Worm (Caenorhabditis elegans) whole organism, young adult: ENCODE data around the gene mnat-1.

ENCODE experiments used
- B0035.1 ChIP-seq: sonication (generic microtip); optimal IDR thresholded peaks from 2 replicates; lab custom pipeline; 2016; ENCODE audit warnings: missing genetic modification characterization, mild to moderate bottlenecking, missing compliant biosample characterization, missing genotype, missing genetic modification reagents
- B0336.3 ChIP-seq: fragments of 200-800 bp; sonication (Bioruptor generic); IDR thresholded peaks from 2 replicates; pipeline ENCODE4 v1.3.6; 2022; ENCODE audit warnings: missing genetic modification characterization, missing compliant biosample characterization
- C17E4.6 ChIP-seq: fragments of 200-800 bp; sonication (Bioruptor generic); IDR thresholded peaks from 2 replicates; pipeline ENCODE4 v1.3.6; 2022; ENCODE audit warnings: missing genetic modification reagents, missing genetic modification characterization, missing compliant biosample characterization
- F10E7.11 ChIP-seq: sonication (generic microtip); optimal IDR thresholded peaks from 2 replicates; lab custom pipeline; 2017; ENCODE audit warnings: mild to moderate bottlenecking, missing genetic modification characterization, moderate library complexity, missing compliant biosample characterization
- F57C9.4 ChIP-seq: sonication (generic microtip); optimal IDR thresholded peaks from 2 replicates; lab custom pipeline; 2017; ENCODE audit warnings: mild to moderate bottlenecking, missing genetic modification characterization, missing compliant biosample characterization
- K11D2.4 ChIP-seq: fragments of 200-800 bp; sonication (Bioruptor generic); IDR thresholded peaks from 2 replicates; pipeline ENCODE4 v1.3.6; 2022; ENCODE audit warnings: missing genetic modification reagents, missing genetic modification characterization, missing compliant biosample characterization
- K12H6.12 ChIP-seq: fragments of 200-800 bp; sonication (Bioruptor generic); optimal IDR thresholded peaks from 2 replicates; lab custom pipeline; 2018; ENCODE audit warnings: mild to moderate bottlenecking, missing genetic modification characterization, missing compliant biosample characterization
- T07F8.4 ChIP-seq: sonication (generic microtip); optimal IDR thresholded peaks from 2 replicates; lab custom pipeline; 2016; ENCODE audit warnings: mild to moderate bottlenecking, missing genetic modification characterization, moderate library complexity, missing compliant biosample characterization
- Y53F4B.3 ChIP-seq: fragments of 200-800 bp; sonication (Bioruptor generic); IDR thresholded peaks from 2 replicates; pipeline ENCODE4 v1.3.6; 2022; ENCODE audit warnings: missing genetic modification reagents, missing genetic modification characterization, missing compliant biosample characterization
- Y95B8A.8 ChIP-seq: fragments of 200-800 bp; sonication (Bioruptor generic); IDR thresholded peaks from 2 replicates; pipeline ENCODE4 v1.3.6; 2022; ENCODE audit warnings: missing genetic modification reagents, missing genetic modification characterization, missing compliant biosample characterization
- akir-1 ChIP-seq: fragments of 200-800 bp; sonication (Bioruptor generic); optimal IDR thresholded peaks from 2 replicates; lab custom pipeline; 2018; ENCODE audit warnings: mild to moderate bottlenecking, missing genetic modification characterization, moderate library complexity, missing compliant biosample characterization
- aptf-3 ChIP-seq: fragments of 200-800 bp; sonication (Bioruptor generic); IDR thresholded peaks from 2 replicates; pipeline ENCODE4 v1.3.6; 2022; ENCODE audit warnings: missing genetic modification characterization, missing compliant biosample characterization
- attf-5 ChIP-seq: fragments of 200-800 bp; sonication (Bioruptor generic); optimal IDR thresholded peaks from 2 replicates; lab custom pipeline; 2018; ENCODE audit warnings: mild to moderate bottlenecking, missing genetic modification characterization, missing compliant biosample characterization
- ceh-100 ChIP-seq: fragments of 200-800 bp; sonication (Bioruptor generic); IDR thresholded peaks from 2 replicates; pipeline ENCODE4 v1.3.6; 2022; ENCODE audit warnings: missing genetic modification reagents, missing genetic modification characterization, missing compliant biosample characterization
- ceh-91 ChIP-seq: fragments of 200-800 bp; sonication (Bioruptor generic); IDR thresholded peaks from 2 replicates; pipeline ENCODE4 v1.3.6; 2022; ENCODE audit warnings: missing genetic modification reagents, missing genetic modification characterization, missing compliant biosample characterization
- dox-1 ChIP-seq: fragments of 200-800 bp; sonication (Bioruptor generic); IDR thresholded peaks from 2 replicates; pipeline ENCODE4 v1.3.6; 2022; ENCODE audit warnings: missing genetic modification reagents, missing genetic modification characterization, missing compliant biosample characterization
- egrh-3 ChIP-seq: fragments of 200-800 bp; sonication (Bioruptor generic); IDR thresholded peaks from 2 replicates; pipeline ENCODE4 v1.3.6; 2022; ENCODE audit warnings: missing genetic modification reagents, missing genetic modification characterization, missing compliant biosample characterization
- ekl-4 ChIP-seq: fragments of 200-800 bp; sonication (Bioruptor generic); IDR thresholded peaks from 2 replicates; pipeline ENCODE4 v1.3.6; 2022; ENCODE audit warnings: missing genetic modification reagents, missing genetic modification characterization, missing compliant biosample characterization
- hlh-26 ChIP-seq: fragments of 200-800 bp; sonication (Bioruptor generic); conservative IDR thresholded peaks from 2 replicates; pipeline ENCODE4 v1.3.6; 2022; ENCODE audit warnings: missing genetic modification reagents, missing genetic modification characterization, missing compliant biosample characterization
- hmg-1.2 ChIP-seq: fragments of 200-800 bp; sonication (Bioruptor generic); IDR thresholded peaks from 2 replicates; pipeline ENCODE4 v1.3.6; 2022; ENCODE audit warnings: missing genetic modification reagents, missing genetic modification characterization, missing compliant biosample characterization
- let-607 ChIP-seq, 2 experiments: fragments of 200-800 bp in 1 of 2; sonication (Bioruptor generic) in 1 of 2; sonication (generic microtip) in 1 of 2; optimal IDR thresholded peaks; 2 replicates each; lab custom pipeline; 2016 to 2018; ENCODE audit warnings: mild to moderate bottlenecking in 2 of 2, missing compliant biosample characterization in 2 of 2, missing genetic modification characterization in 2 of 2, moderate library complexity in 2 of 2, missing genotype in 1 of 2
- lin-54 ChIP-seq: fragments of 200-800 bp; sonication (Bioruptor generic); optimal IDR thresholded peaks from 2 replicates; lab custom pipeline; 2018; ENCODE audit warnings: mild to moderate bottlenecking, missing genetic modification characterization, missing compliant biosample characterization
- madf-10 ChIP-seq: sonication (generic microtip); optimal IDR thresholded peaks from 2 replicates; lab custom pipeline; 2016; ENCODE audit warnings: mild to moderate bottlenecking, missing genetic modification characterization, missing compliant biosample characterization
- mes-4 ChIP-seq: sonication (generic microtip); optimal IDR thresholded peaks from 2 replicates; lab custom pipeline; 2016; ENCODE audit warnings: missing genotype, missing genetic modification characterization, missing compliant biosample characterization
- mxl-1 ChIP-seq: sonication (generic microtip); optimal IDR thresholded peaks from 2 replicates; lab custom pipeline; 2016; ENCODE audit warnings: missing genetic modification characterization, missing compliant biosample characterization
- nhr-120 ChIP-seq: fragments of 200-800 bp; sonication (Bioruptor generic); IDR thresholded peaks from 2 replicates; pipeline ENCODE4 v1.3.6; 2022; ENCODE audit warnings: missing genetic modification characterization, missing compliant biosample characterization
- nhr-179 ChIP-seq: sonication (generic microtip); optimal IDR thresholded peaks from 2 replicates; lab custom pipeline; 2016; ENCODE audit warnings: mild to moderate bottlenecking, missing genetic modification characterization, missing compliant biosample characterization
- nhr-27 ChIP-seq: fragments of 200-800 bp; sonication (Bioruptor generic); optimal IDR thresholded peaks from 2 replicates; lab custom pipeline; 2018; ENCODE audit warnings: mild to moderate bottlenecking, missing genetic modification characterization, moderate library complexity, missing compliant biosample characterization
- pbrm-1 ChIP-seq: fragments of 200-800 bp; sonication (Bioruptor generic); IDR thresholded peaks from 2 replicates; pipeline ENCODE4 v1.3.6; 2022; ENCODE audit warnings: missing genetic modification reagents, missing genetic modification characterization, missing compliant biosample characterization
- pha-4 ChIP-seq: fragments of 150-350 bp; sonication (generic microtip); optimal IDR thresholded peaks from 2 replicates; lab custom pipeline; 2014; ENCODE audit warnings: missing biosample characterization, missing genetic modification reagents, missing genetic modification characterization
- repo-1 ChIP-seq: sonication (generic microtip); optimal IDR thresholded peaks from 2 replicates; lab custom pipeline; 2017; ENCODE audit warnings: mild to moderate bottlenecking, missing genetic modification characterization, missing compliant biosample characterization
- snpc-1.1 ChIP-seq: sonication (generic microtip); optimal IDR thresholded peaks from 2 replicates; lab custom pipeline; 2017; ENCODE audit warnings: missing genetic modification characterization, mild to moderate bottlenecking, missing compliant biosample characterization, antibody characterized with exemption, moderate library complexity, missing genotype, missing genetic modification reagents; ENCODE audit not compliant: insufficient read depth
- sptf-2 ChIP-seq: fragments of 200-800 bp; sonication (Bioruptor generic); optimal IDR thresholded peaks from 2 replicates; lab custom pipeline; 2018; ENCODE audit warnings: mild to moderate bottlenecking, missing genetic modification characterization, missing compliant biosample characterization
- tbp1 ChIP-seq: fragments of 200-800 bp; sonication (Bioruptor generic); optimal IDR thresholded peaks from 2 replicates; lab custom pipeline; 2018; ENCODE audit warnings: mild to moderate bottlenecking, missing genetic modification characterization, missing compliant biosample characterization
- tlf-1 ChIP-seq: fragments of 200-800 bp; sonication (Bioruptor generic); optimal IDR thresholded peaks from 2 replicates; lab custom pipeline; 2018; ENCODE audit warnings: mild to moderate bottlenecking, missing genetic modification characterization, missing compliant biosample characterization
- unc-62 ChIP-seq: fragments of 150-350 bp; optimal IDR thresholded peaks from 2 replicates; lab custom pipeline; 2014; ENCODE audit warnings: missing biosample characterization, missing genetic modification reagents, missing genetic modification characterization
- zfh-2 ChIP-seq: fragments of 200-800 bp; sonication (Bioruptor generic); conservative IDR thresholded peaks from 2 replicates; pipeline ENCODE4 v1.3.6; 2022; ENCODE audit warnings: missing genetic modification reagents, missing genetic modification characterization, missing compliant biosample characterization
- ztf-18 ChIP-seq: sonication (generic microtip); optimal IDR thresholded peaks from 2 replicates; lab custom pipeline; 2016; ENCODE audit warnings: missing genotype, mild to moderate bottlenecking, missing genetic modification characterization, missing compliant biosample characterization

Gene mnat-1

ce11 chrII:2473270-2473669 lies 5.2 kb downstream of the mnat-1 start, which contains the start of gene tsr-1:
Gene tsr-1, minus strand, starts transcription at chrII:2473370.
- no peak for TF ChIP-seq mxl-1 (tag; lab: Kevin White, UChicago)
- no peak for TF ChIP-seq mes-4 (tag; lab: Kevin White, UChicago)
- no peak for TF ChIP-seq let-607 (tag; optimal IDR thresholded peaks at IDR 0.05; lab: Kevin White, UChicago)
- no peak for TF ChIP-seq lin-54 (GFP tag; lab: Kevin White, UChicago)
- no peak for TF ChIP-seq K11D2.4 (GFP tag; lab: Robert Waterston, UW)
- no peak for TF ChIP-seq nhr-27 (tag; lab: Kevin White, UChicago)
- no peak for TF ChIP-seq ceh-91 (GFP tag; lab: Robert Waterston, UW)
- no peak for TF ChIP-seq pbrm-1 (GFP tag; lab: Robert Waterston, UW)
- no peak for TF ChIP-seq unc-62 (GFP tag; lab: Kevin White, UChicago)
- no peak for TF ChIP-seq F57C9.4 (tag; lab: Kevin White, UChicago)
- TF ChIP-seq ekl-4: no peak

- TF ChIP-seq Y95B8A.8 (GFP tag; lab: Robert Waterston, UW): no peak
- no peak for TF ChIP-seq madf-10 (tag; lab: Kevin White, UChicago)
- TF ChIP-seq Y53F4B.3 (GFP tag; lab: Robert Waterston, UW): no peak
- TF ChIP-seq K12H6.12 (tag; lab: Kevin White, UChicago): no peak
- no peak for TF ChIP-seq pha-4 (tag; lab: Kevin White, UChicago)
- no peak for TF ChIP-seq hmg-1.2 (GFP tag; lab: Robert Waterston, UW)
- no peak for TF ChIP-seq T07F8.4 (tag; lab: Kevin White, UChicago)
- TF ChIP-seq aptf-3 (GFP tag; lab: Robert Waterston, UW): no peak
- TF ChIP-seq tbp1 (GFP tag; lab: Kevin White, UChicago): no peak
- no peak for TF ChIP-seq dox-1 (GFP tag; lab: Robert Waterston, UW)
- no peak for TF ChIP-seq egrh-3 (GFP tag; lab: Robert Waterston, UW)
- TF ChIP-seq B0336.3 (GFP tag; lab: Robert Waterston, UW): no peak
- no peak for TF ChIP-seq hlh-26 (GFP tag; lab: Robert Waterston, UW)
- TF ChIP-seq nhr-179 (tag; lab: Kevin White, UChicago): no peak
- TF ChIP-seq ztf-18 (tag; lab: Kevin White, UChicago): no peak
- TF ChIP-seq, all 124 proteins: peak for 0
Observed at ce11 chrII:2468885-2469284, 9.6 kb downstream of the mnat-1 start.

ce11 chrII:2458881-2459280 lies 19.6 kb downstream of the mnat-1 start, which contains the start of gene pqn-42:
Gene pqn-42, minus strand, starts transcription at chrII:2458981.
- TF ChIP-seq Y95B8A.8 (GFP tag; lab: Robert Waterston, UW) (no peak), snpc-1.1 (tag; lab: Kevin White, UChicago) (no peak), B0035.1 (tag; lab: Kevin White, UChicago) (no peak), repo-1 (no peak), C17E4.6 (GFP tag; lab: Robert Waterston, UW) (no peak), attf-5 (GFP tag; lab: Kevin White, UChicago) (no peak), ceh-100 (GFP tag; lab: Robert Waterston, UW) (no peak)

ce11 chrII:2456973-2457372 lies 21.5 kb downstream of the mnat-1 start:
- TF ChIP-seq akir-1 (GFP tag; lab: Kevin White, UChicago) (no peak), zfh-2 (GFP tag; lab: Robert Waterston, UW) (peak; percentile 86), nhr-120 (GFP tag; lab: Robert Waterston, UW) (no peak), tlf-1 (GFP tag; lab: Kevin White, UChicago) (no peak), egrh-3 (GFP tag; lab: Robert Waterston, UW) (peak; percentile 71), sptf-2 (GFP tag; lab: Kevin White, UChicago) (no peak), F10E7.11 (tag; lab: Kevin White, UChicago) (no peak), repo-1 (no peak)
